Fruit fly (Drosophila melanogaster): ENCODE data around the gene CG46281.
A peak's percentile ranks its signal among the peaks of the same experiment; 100 is the strongest.

The CG46281 gene

dm6 chr3R:13015811-13016766 is 14.0 kb downstream of the CG46281 start (continued):
- TF ChIP-seq CG10321 (GFP tag; IDR thresholded peaks at IDR 0.05) (no peak), CG10565 (GFP tag; optimal IDR thresholded peaks at IDR 0.05) (no peak), klu (GFP tag; IDR thresholded peaks at IDR 0.05) (no peak), CG12942 (GFP tag; optimal IDR thresholded peaks at IDR 0.05) (no peak), CG10209 (GFP tag; optimal IDR thresholded peaks at IDR 0.05) (no peak), usp (GFP tag; optimal IDR thresholded peaks at IDR 0.05) (no peak), gfzf (GFP tag; optimal IDR thresholded peaks at IDR 0.05) (no peak), pb (GFP tag; optimal IDR thresholded peaks at IDR 0.05) (no peak), ac (GFP tag; optimal IDR thresholded peaks at IDR 0.05) (no peak), CG17612 (GFP tag; IDR thresholded peaks at IDR 0.05) (no peak), gcm2 (GFP tag; optimal IDR thresholded peaks at IDR 0.05) (no peak), CG11093 (GFP tag; IDR thresholded peaks at IDR 0.05) (no peak), HLHmδ (GFP tag; optimal IDR thresholded peaks at IDR 0.05) (no peak), lmd (GFP tag; IDR thresholded peaks at IDR 0.05) (no peak; the same call in 1 of the 2 replicates), CG5245 (GFP tag; optimal IDR thresholded peaks at IDR 0.05) (no peak), C15 (GFP tag; IDR thresholded peaks at IDR 0.05) (no peak), dati (GFP tag; IDR thresholded peaks at IDR 0.05) (no peak), Awh (GFP tag; IDR thresholded peaks at IDR 0.05) (0 out of 2 replicates have a peak, but pooled peaks have one; percentile 26), Ptx1 (GFP tag; IDR thresholded peaks at IDR 0.05) (no peak), B-H2 (GFP tag; optimal IDR thresholded peaks at IDR 0.05) (peak; percentile 6), Bdp1 (GFP tag; optimal IDR thresholded peaks at IDR 0.05) (no peak), NfI (GFP tag; optimal IDR thresholded peaks at IDR 0.05) (no peak), pros (GFP tag; optimal IDR thresholded peaks at IDR 0.05) (no peak), hbn (GFP tag; IDR thresholded peaks at IDR 0.05; ENCODE audit: partially characterized antibody) (no peak), CG1529 (GFP tag; optimal IDR thresholded peaks at IDR 0.05) (no peak), chm (GFP tag; IDR thresholded peaks at IDR 0.05) (no peak), disco-r (GFP tag; optimal IDR thresholded peaks at IDR 0.05) (no peak), sim (GFP tag; IDR thresholded peaks at IDR 0.05) (no peak), CG5953 (GFP tag; IDR thresholded peaks at IDR 0.05) (no peak), sd (tag; optimal IDR thresholded peaks at IDR 0.05) (peak; percentile 73), ara (GFP tag; IDR thresholded peaks at IDR 0.05) (no peak), HLH4C (GFP tag; IDR thresholded peaks at IDR 0.05; ENCODE audit: partially characterized antibody) (no peak), al (GFP tag; IDR thresholded peaks at IDR 0.05) (no peak), Doc3 (GFP tag; IDR thresholded peaks at IDR 0.05; ENCODE audit: partially characterized antibody) (no peak), Hsf (GFP tag; optimal IDR thresholded peaks at IDR 0.05) (no peak), Side (GFP tag; optimal IDR thresholded peaks at IDR 0.05) (no peak), CG6854 (GFP tag; optimal IDR thresholded peaks at IDR 0.05) (no peak), NK7.1 (GFP tag; optimal IDR thresholded peaks at IDR 0.05) (no peak), jumu (GFP tag; optimal IDR thresholded peaks at IDR 0.05) (no peak), tll (GFP tag; optimal IDR thresholded peaks at IDR 0.05) (no peak), CG8089 (GFP tag; optimal IDR thresholded peaks at IDR 0.05) (no peak), MESR4 (GFP tag; optimal IDR thresholded peaks at IDR 0.05) (no peak), CG9437 (GFP tag; optimal IDR thresholded peaks at IDR 0.05) (no peak), CG4328 (GFP tag; optimal IDR thresholded peaks at IDR 0.05) (no peak), Tbp (GFP tag; optimal IDR thresholded peaks at IDR 0.05) (peak; percentile 30), CG7556 (GFP tag; optimal IDR thresholded peaks at IDR 0.05) (peak; percentile 25), eyg (GFP tag; optimal IDR thresholded peaks at IDR 0.05) (no peak), shn (GFP tag; optimal IDR thresholded peaks at IDR 0.05) (peak; percentile 47), Ets97D (GFP tag; optimal IDR thresholded peaks at IDR 0.05) (no peak), E2f1 (GFP tag; IDR thresholded peaks at IDR 0.05) (no peak)

All from whole organism, embryonic.